Fruit fly (Drosophila melanogaster) whole organism, embryonic: Measurements from ENCODE around the gene Wdr62.

Experiments used
- ATbp ChIP-seq: fragments of 200-800 bp; sonication (Bioruptor generic); optimal IDR thresholded peaks from 2 replicates; lab custom pipeline; 2017; ENCODE audit warnings: missing biosample characterization, mild to moderate bottlenecking, missing genetic modification characterization, missing genetic modification reagents
- Atf-2 ChIP-seq: fragments of 200-800 bp; sonication (Bioruptor generic); optimal IDR thresholded peaks from 2 replicates; lab custom pipeline; 2016; ENCODE audit warnings: missing biosample characterization, missing genetic modification characterization
- Atf3 ChIP-seq: fragments of 200-800 bp; sonication (Bioruptor generic); optimal IDR thresholded peaks from 3 replicates; lab custom pipeline; 2016; ENCODE audit warnings: missing biosample characterization, missing genetic modification characterization
- CG10209 ChIP-seq: fragments of 200-800 bp; sonication (Bioruptor generic); optimal IDR thresholded peaks from 3 replicates; lab custom pipeline; 2017; ENCODE audit warnings: missing biosample characterization, mild to moderate bottlenecking, missing genetic modification characterization, missing genetic modification reagents
- CG10565 ChIP-seq: fragments of 200-800 bp; sonication (Bioruptor generic); optimal IDR thresholded peaks from 3 replicates; lab custom pipeline; 2016; ENCODE audit warnings: missing biosample characterization, mild to moderate bottlenecking, missing genetic modification characterization
- CG11696 ChIP-seq: fragments of 200-800 bp; sonication (Bioruptor generic); IDR thresholded peaks from 2 replicates; pipeline ENCODE4 v1.3.6; 2022; ENCODE audit warnings: missing biosample characterization, missing genetic modification characterization
- CG12155 ChIP-seq: fragments of 200-800 bp; sonication (Bioruptor generic); optimal IDR thresholded peaks from 3 replicates; lab custom pipeline; 2016; ENCODE audit warnings: missing biosample characterization, missing genetic modification characterization
- CG12219 ChIP-seq: fragments of 200-800 bp; sonication (Bioruptor generic); optimal IDR thresholded peaks from 3 replicates; lab custom pipeline; 2018; ENCODE audit warnings: missing biosample characterization, mild to moderate bottlenecking, missing genetic modification characterization
- CG1233 ChIP-seq: fragments of 200-800 bp; sonication (Bioruptor generic); optimal IDR thresholded peaks from 4 replicates; lab custom pipeline; 2018; ENCODE audit warnings: missing biosample characterization, mild to moderate bottlenecking, missing genetic modification characterization
- CG14441 ChIP-seq: fragments of 200-800 bp; sonication (Bioruptor generic); IDR thresholded peaks from 2 replicates; pipeline ENCODE4 v1.3.6; 2022; ENCODE audit warnings: missing biosample characterization, missing genetic modification characterization
- CG14965 ChIP-seq: fragments of 200-800 bp; sonication (Bioruptor generic); optimal IDR thresholded peaks from 2 replicates; lab custom pipeline; 2016; ENCODE audit warnings: missing biosample characterization, missing genetic modification characterization, borderline replicate concordance
- CG17328 ChIP-seq: fragments of 200-800 bp; sonication (Bioruptor generic); IDR thresholded peaks from 2 replicates; pipeline ENCODE4 v1.3.6; 2022; ENCODE audit warnings: missing biosample characterization, missing genetic modification characterization
- CG17385 ChIP-seq: fragments of 200-800 bp; sonication (Bioruptor generic); optimal IDR thresholded peaks from 3 replicates; lab custom pipeline; 2018; ENCODE audit warnings: missing biosample characterization, mild to moderate bottlenecking, missing genetic modification characterization
- CG18011 ChIP-seq: fragments of 200-800 bp; sonication (Bioruptor generic); optimal IDR thresholded peaks from 2 replicates; lab custom pipeline; 2017; ENCODE audit warnings: missing biosample characterization, missing genetic modification characterization, mild to moderate bottlenecking, moderate library complexity, missing genotype
- CG18476 ChIP-seq: fragments of 200-800 bp; sonication (Bioruptor generic); optimal IDR thresholded peaks from 2 replicates; lab custom pipeline; 2016; ENCODE audit warnings: missing biosample characterization, mild to moderate bottlenecking, missing genetic modification characterization
- CG18764 ChIP-seq: fragments of 200-800 bp; sonication (Bioruptor generic); optimal IDR thresholded peaks from 3 replicates; lab custom pipeline; 2016; ENCODE audit warnings: missing biosample characterization, missing genetic modification characterization
- CG5245 ChIP-seq: fragments of 200-800 bp; sonication (Bioruptor generic); optimal IDR thresholded peaks from 3 replicates; lab custom pipeline; 2016; ENCODE audit warnings: missing biosample characterization, missing genetic modification characterization
- CG6689 ChIP-seq: fragments of 200-800 bp; sonication (Bioruptor generic); IDR thresholded peaks from 2 replicates; pipeline ENCODE4 v1.3.6; 2022; ENCODE audit warnings: missing biosample characterization, missing genetic modification characterization
- CG7963 ChIP-seq: fragments of 200-800 bp; sonication (Bioruptor generic); IDR thresholded peaks from 3 replicates; pipeline ENCODE4 v1.3.6; 2022; ENCODE audit warnings: missing biosample characterization, missing genetic modification characterization; ENCODE audit not compliant: partially characterized antibody
- CG8924 ChIP-seq: fragments of 200-800 bp; optimal IDR thresholded peaks from 3 replicates; lab custom pipeline; 2019; ENCODE audit warnings: missing biosample characterization, mild to moderate bottlenecking, missing genetic modification characterization, moderate library complexity
- CHES-1-like ChIP-seq: fragments of 200-800 bp; sonication (Bioruptor generic); optimal IDR thresholded peaks from 2 replicates; lab custom pipeline; 2016; ENCODE audit warnings: missing biosample characterization, missing genetic modification characterization
- Chrac-16 ChIP-seq: fragments of 200-800 bp; sonication (Bioruptor generic); optimal IDR thresholded peaks from 3 replicates; lab custom pipeline; 2016; ENCODE audit warnings: missing biosample characterization, missing genetic modification characterization
- Dek ChIP-seq: fragments of 200-800 bp; sonication (Bioruptor generic); optimal IDR thresholded peaks from 3 replicates; lab custom pipeline; 2019; ENCODE audit warnings: missing biosample characterization, mild to moderate bottlenecking, missing genetic modification characterization, moderate library complexity
- Dll ChIP-seq: fragments of 200-800 bp; sonication (Bioruptor generic); IDR thresholded peaks from 4 replicates; pipeline ENCODE4 v1.3.6; 2022; ENCODE audit warnings: missing biosample characterization, missing genetic modification characterization; ENCODE audit not compliant: partially characterized antibody
- Hr3 ChIP-seq: fragments of 200-800 bp; sonication (Bioruptor generic); optimal IDR thresholded peaks from 3 replicates; lab custom pipeline; 2016; ENCODE audit warnings: missing biosample characterization, missing genetic modification characterization
- Kr ChIP-seq: fragments of 200-800 bp; sonication (Bioruptor generic); optimal IDR thresholded peaks from 2 replicates; lab custom pipeline; 2017; ENCODE audit warnings: missing biosample characterization, mild to moderate bottlenecking, missing genetic modification characterization
- Mrtf ChIP-seq: fragments of 200-800 bp; sonication (Bioruptor generic); IDR thresholded peaks from 3 replicates; pipeline ENCODE4 v1.3.6; 2022; ENCODE audit warnings: missing biosample characterization, missing genetic modification characterization
- NK7.1 ChIP-seq: fragments of 200-800 bp; sonication (Bioruptor generic); optimal IDR thresholded peaks from 3 replicates; lab custom pipeline; 2016; ENCODE audit warnings: missing biosample characterization, missing genetic modification characterization
- Poxn ChIP-seq: fragments of 200-800 bp; sonication (Bioruptor generic); IDR thresholded peaks from 2 replicates; pipeline ENCODE4 v1.3.6; 2022; ENCODE audit warnings: missing biosample characterization, missing genetic modification characterization
- Sry-δ ChIP-seq: fragments of 200-800 bp; sonication (Bioruptor generic); optimal IDR thresholded peaks from 2 replicates; lab custom pipeline; 2016; ENCODE audit warnings: missing biosample characterization, missing genetic modification characterization
- Trl ChIP-seq, 3 experiments: fragments of >200 bp in 2 of 3; fragments of 200-800 bp in 1 of 3; sonication (Bioruptor generic) in 1 of 3; optimal IDR thresholded peaks; 2 replicates in 1 of 3; 3 replicates in 2 of 3; lab custom pipeline; 2016 to 2017; ENCODE audit warnings: missing biosample characterization in 1 of 3, missing genetic modification characterization in 1 of 3
- ac ChIP-seq: fragments of 200-800 bp; sonication (Bioruptor generic); optimal IDR thresholded peaks from 3 replicates; lab custom pipeline; 2017; ENCODE audit warnings: missing biosample characterization, mild to moderate bottlenecking, missing genetic modification characterization
- bab2 ChIP-seq: fragments of 200-800 bp; sonication (Bioruptor generic); optimal IDR thresholded peaks from 2 replicates; lab custom pipeline; 2016; ENCODE audit warnings: missing biosample characterization, missing genetic modification characterization
- crc ChIP-seq: fragments of 200-800 bp; sonication (Bioruptor generic); optimal IDR thresholded peaks from 2 replicates; lab custom pipeline; 2016; ENCODE audit warnings: missing biosample characterization, missing genetic modification characterization
- dimm ChIP-seq: fragments of 200-800 bp; sonication (Bioruptor generic); IDR thresholded peaks from 2 replicates; pipeline ENCODE4 v1.3.6; 2022; ENCODE audit warnings: missing biosample characterization, missing genetic modification characterization
- fu2 ChIP-seq: fragments of 200-800 bp; sonication (Bioruptor generic); optimal IDR thresholded peaks from 2 replicates; lab custom pipeline; 2016; ENCODE audit warnings: missing biosample characterization, missing genetic modification characterization
- gcm ChIP-seq: fragments of 200-800 bp; sonication (Bioruptor generic); optimal IDR thresholded peaks from 2 replicates; lab custom pipeline; 2019; ENCODE audit warnings: missing biosample characterization, mild to moderate bottlenecking, missing genetic modification characterization, moderate library complexity
- gsb ChIP-seq: fragments of 200-800 bp; sonication (Bioruptor generic); IDR thresholded peaks from 2 replicates; pipeline ENCODE4 v1.3.6; 2022; ENCODE audit warnings: missing biosample characterization, missing genetic modification characterization
- h ChIP-seq: fragments of >200 bp; optimal IDR thresholded peaks from 2 replicates; lab custom pipeline; 2017
- hkb ChIP-seq, 2 experiments: fragments of 200-800 bp in 1 of 2; fragments of >200 bp in 1 of 2; sonication (Bioruptor generic) in 1 of 2; IDR thresholded peaks in 1 of 2; optimal IDR thresholded peaks in 1 of 2; 2 replicates each; pipeline versions ENCODE4 v1.3.6 to Lab custom; 2017 to 2022; ENCODE audit warnings: missing biosample characterization in 1 of 2, missing genetic modification characterization in 1 of 2
- insv ChIP-seq, 2 experiments: fragments of 200-800 bp; sonication (Bioruptor generic); optimal IDR thresholded peaks; 3 replicates each; lab custom pipeline; 2016 to 2018; ENCODE audit warnings: missing biosample characterization in 2 of 2, missing genetic modification characterization in 2 of 2
- inv ChIP-seq: fragments of 200-800 bp; sonication (Bioruptor generic); IDR thresholded peaks from 2 replicates; pipeline ENCODE4 v1.3.6; 2022; ENCODE audit warnings: missing biosample characterization, missing genetic modification characterization; ENCODE audit not compliant: partially characterized antibody
- kah ChIP-seq: fragments of 200-800 bp; sonication (Bioruptor generic); optimal IDR thresholded peaks from 2 replicates; lab custom pipeline; 2018; ENCODE audit warnings: missing biosample characterization, mild to moderate bottlenecking, missing genetic modification characterization
- maf-S ChIP-seq: fragments of 200-800 bp; sonication (Bioruptor generic); optimal IDR thresholded peaks from 2 replicates; lab custom pipeline; 2016; ENCODE audit warnings: missing biosample characterization, missing genetic modification characterization
- pb ChIP-seq: fragments of 200-800 bp; sonication (Bioruptor generic); optimal IDR thresholded peaks from 3 replicates; lab custom pipeline; 2016; ENCODE audit warnings: missing biosample characterization, missing genetic modification characterization
- sisA ChIP-seq: fragments of 200-800 bp; sonication (Bioruptor generic); IDR thresholded peaks from 2 replicates; pipeline ENCODE4 v1.3.6; 2022; ENCODE audit warnings: missing biosample characterization, missing genetic modification characterization
- sug ChIP-seq: fragments of 200-800 bp; optimal IDR thresholded peaks from 2 replicates; lab custom pipeline; 2019; ENCODE audit warnings: missing biosample characterization, mild to moderate bottlenecking, missing genetic modification characterization, moderate library complexity
- zf30C ChIP-seq: fragments of 200-800 bp; sonication (Bioruptor generic); optimal IDR thresholded peaks from 3 replicates; lab custom pipeline; 2018; ENCODE audit warnings: missing biosample characterization, mild to moderate bottlenecking, missing genetic modification characterization

Wdr62 gene

DNA sequence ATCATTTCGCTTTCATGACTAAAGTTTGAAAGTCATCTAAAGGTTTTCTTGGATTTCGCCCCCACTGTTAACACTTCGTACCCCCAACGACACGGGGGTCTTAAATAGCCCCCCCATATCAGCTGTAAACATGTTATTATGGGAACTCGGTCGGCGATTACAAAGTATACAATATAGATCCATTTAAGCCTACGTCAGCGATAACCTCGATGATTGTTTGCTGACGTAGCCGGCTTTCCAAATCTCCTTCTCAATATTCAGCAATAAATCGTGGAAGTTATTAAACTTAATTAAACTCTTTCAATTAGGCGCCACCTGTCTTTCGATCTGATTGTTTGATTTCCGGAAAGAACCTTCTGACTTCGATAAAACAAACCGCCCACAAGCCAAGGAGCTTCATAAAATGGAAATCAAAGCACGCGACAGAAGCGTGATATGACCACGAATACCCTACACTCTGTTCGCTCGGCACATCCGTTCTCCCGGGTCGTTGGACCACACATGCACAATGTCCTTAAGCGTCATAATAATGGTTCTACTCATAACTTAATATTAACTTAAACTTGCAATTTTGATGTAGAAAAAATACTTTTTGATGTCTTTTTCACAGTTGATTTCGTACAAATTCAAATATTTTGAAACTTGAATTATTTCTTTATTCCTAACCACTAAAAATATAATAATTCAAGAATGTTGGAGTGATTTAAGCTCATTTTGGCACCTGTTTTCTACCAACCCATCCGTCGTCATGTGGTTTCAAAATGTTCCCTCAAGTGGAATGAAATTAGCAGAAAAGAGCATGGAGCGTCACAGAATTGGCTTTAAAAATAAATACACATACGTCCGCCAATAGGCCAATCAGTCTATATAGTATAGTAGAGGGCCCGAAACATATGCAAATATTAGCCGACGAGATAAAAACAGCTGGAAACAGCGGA lies 102.2 kb downstream of the Wdr62 start (continued):
- no peak for TF ChIP-seq h (lab: Kevin White, UChicago)
- no peak for TF ChIP-seq CG18764
- TF ChIP-seq CG14965 (GFP tag; lab: Kevin White, UChicago) = no peak
- no peak for TF ChIP-seq dimm (GFP tag; lab: Robert Waterston, UW)
- TF ChIP-seq ATbp (GFP tag; lab: Kevin White, UChicago) = peak; percentile 2
- peak; percentile 42 for TF ChIP-seq Dek
- peak; percentile 28 for TF ChIP-seq Hr3 (GFP tag; lab: Kevin White, UChicago)
- no peak for TF ChIP-seq Sry-δ (GFP tag; lab: Kevin White, UChicago)
- peak; percentile 35 for TF ChIP-seq CG12155 (GFP tag; lab: Kevin White, UChicago)
- TF ChIP-seq CG10565 = no peak
- TF ChIP-seq sisA = peak; percentile 39; the same call in 1 of the 2 replicates
- no peak for TF ChIP-seq ac
- peak; percentile 36 for TF ChIP-seq CG5245 (GFP tag; lab: Kevin White, UChicago)
- no peak for TF ChIP-seq insv (GFP tag; optimal IDR thresholded peaks at IDR 0.05; lab: Kevin White, UChicago)
- TF ChIP-seq kah (GFP tag; lab: Kevin White, UChicago) = no peak
- no peak for TF ChIP-seq gcm
- no peak for TF ChIP-seq crc (GFP tag; lab: Kevin White, UChicago)
- peak; percentile 25 for TF ChIP-seq Chrac-16
- TF ChIP-seq zf30C (GFP tag; lab: Kevin White, UChicago) = no peak
- TF ChIP-seq Mrtf (GFP tag; lab: Robert Waterston, UW) = no peak
- TF ChIP-seq Kr = no peak
- peak; percentile 42; the same call in 1 of the 2 replicates for TF ChIP-seq CG11696 (GFP tag; lab: Robert Waterston, UW)
- TF ChIP-seq hkb (optimal IDR thresholded peaks at IDR 0.05; lab: Kevin White, UChicago) = no peak
- TF ChIP-seq hkb (GFP tag; IDR thresholded peaks at IDR 0.05; lab: Robert Waterston, UW) = peak; percentile 70
- no peak for TF ChIP-seq Trl (optimal IDR thresholded peaks at IDR 0.05; lab: Kevin White, UChicago)
- peak; percentile 62 for TF ChIP-seq Trl (GFP tag; optimal IDR thresholded peaks at IDR 0.05; lab: Kevin White, UChicago)
- TF ChIP-seq inv (GFP tag; lab: Robert Waterston, UW) = no peak
- no peak for TF ChIP-seq NK7.1
- 0 out of 2 replicates have a peak, but pooled peaks have one; percentile 28 for TF ChIP-seq CG6689
- no peak for TF ChIP-seq CHES-1-like (GFP tag; lab: Kevin White, UChicago)
- peak; percentile 48 for TF ChIP-seq bab2 (GFP tag; lab: Kevin White, UChicago)
- TF ChIP-seq Dll = no peak
- TF ChIP-seq CG1233 (GFP tag; lab: Kevin White, UChicago) = no peak
- TF ChIP-seq sug (tag; lab: Kevin White, UChicago) = peak; percentile 100
- TF ChIP-seq pb = peak; percentile 36
- peak; percentile 7 for TF ChIP-seq CG18011 (GFP tag; lab: Kevin White, UChicago)
- peak; percentile 44 for TF ChIP-seq CG17385 (GFP tag; lab: Kevin White, UChicago)
- peak; percentile 7 for TF ChIP-seq CG18476 (GFP tag; lab: Kevin White, UChicago)
- TF ChIP-seq CG10209 (GFP tag; lab: Kevin White, UChicago) = peak; percentile 38
- TF ChIP-seq CG14441 (GFP tag; lab: Robert Waterston, UW) = peak; percentile 65
- peak; percentile 38 for TF ChIP-seq CG8924 (tag; lab: Kevin White, UChicago)
- peak; percentile 32 for TF ChIP-seq fu2
- no peak for TF ChIP-seq Poxn (GFP tag; lab: Robert Waterston, UW)
- peak; percentile 21 for TF ChIP-seq maf-S (GFP tag; lab: Kevin White, UChicago)
- TF ChIP-seq CG12219 (GFP tag; lab: Kevin White, UChicago) = peak; percentile 48
- peak; percentile 15 for TF ChIP-seq Atf-2 (GFP tag; lab: Kevin White, UChicago)
- 0 out of 2 replicates have a peak, but pooled peaks have one; percentile 32 for TF ChIP-seq CG17328
- TF ChIP-seq CG7963 (GFP tag; lab: Robert Waterston, UW) = no peak
- no peak; the same call in 1 of the 2 replicates for TF ChIP-seq gsb (GFP tag; lab: Robert Waterston, UW)
- TF ChIP-seq Atf3 (GFP tag; lab: Kevin White, UChicago) = no peak
